Worm (Caenorhabditis elegans) whole organism, L4 larva: ENCODE data around the gene K02B7.3.
A peak's percentile ranks its signal among the peaks of the same experiment; 100 is the strongest.

ENCODE experiments used
- F10B5.3 ChIP-seq: sonication (generic microtip); optimal IDR thresholded peaks from 2 replicates; lab custom pipeline; 2016; ENCODE audit warnings: mild to moderate bottlenecking, missing genetic modification characterization, missing compliant biosample characterization
- aha-1 ChIP-seq: fragments of 150-350 bp; peaks from one replicate; lab custom pipeline; 2014; ENCODE audit warnings: missing biosample characterization, missing genetic modification characterization
- ama-1 ChIP-seq: fragments of 150-350 bp; optimal IDR thresholded peaks from 2 replicates; lab custom pipeline; 2014; ENCODE audit warnings: inconsistent platforms, mixed read lengths
- ceh-82 ChIP-seq: sonication (generic microtip); optimal IDR thresholded peaks from 2 replicates; lab custom pipeline; 2017; ENCODE audit warnings: missing biosample characterization, missing genetic modification characterization
- ces-1 ChIP-seq: fragments of 150-350 bp; sonication (generic microtip); optimal IDR thresholded peaks from 4 replicates; lab custom pipeline; 2014; ENCODE audit warnings: missing biosample characterization, missing genetic modification reagents, missing genetic modification characterization
- daf-12 ChIP-seq: fragments of 150-350 bp; optimal IDR thresholded peaks from 2 replicates; lab custom pipeline; 2014; ENCODE audit warnings: missing biosample characterization, missing genetic modification reagents, missing genetic modification characterization
- dmd-9 ChIP-seq: fragments of 200-800 bp; sonication (Bioruptor generic); IDR thresholded peaks from 2 replicates; pipeline ENCODE4 v1.3.6; 2022; ENCODE audit warnings: missing genetic modification reagents, missing genetic modification characterization, missing compliant biosample characterization
- dpl-1 ChIP-seq: fragments of 150-350 bp; optimal IDR thresholded peaks from 2 replicates; lab custom pipeline; 2014; ENCODE audit warnings: missing biosample characterization, missing genetic modification reagents, missing genetic modification characterization
- hlh-11 ChIP-seq: fragments of 200-800 bp; sonication (Bioruptor generic); optimal IDR thresholded peaks from 2 replicates; lab custom pipeline; 2018; ENCODE audit warnings: mild to moderate bottlenecking, missing genetic modification characterization, missing compliant biosample characterization
- hlh-30 ChIP-seq: sonication (generic microtip); optimal IDR thresholded peaks from 2 replicates; lab custom pipeline; 2017; ENCODE audit warnings: antibody characterized with exemption, mild to moderate bottlenecking, missing genetic modification characterization, missing compliant biosample characterization; ENCODE audit not compliant: insufficient read depth
- lim-7 ChIP-seq: fragments of 200-800 bp; sonication (Bioruptor generic); IDR thresholded peaks from 2 replicates; pipeline ENCODE4 v1.3.6; 2022; ENCODE audit warnings: missing genetic modification characterization, missing compliant biosample characterization
- lin-13 ChIP-seq: fragments of 150-350 bp; optimal IDR thresholded peaks from 2 replicates; lab custom pipeline; 2014; ENCODE audit warnings: missing biosample characterization, missing genetic modification reagents, missing genetic modification characterization
- lin-15B ChIP-seq: fragments of 150-350 bp; sonication (generic microtip); optimal IDR thresholded peaks from 3 replicates; lab custom pipeline; 2014; ENCODE audit warnings: missing biosample characterization, missing genetic modification characterization
- lin-29 ChIP-seq: fragments of 200-800 bp; sonication (Bioruptor generic); IDR thresholded peaks from 2 replicates; pipeline ENCODE4 v1.3.6; 2022; ENCODE audit warnings: missing genetic modification reagents, missing genetic modification characterization, missing compliant biosample characterization
- lin-38 ChIP-seq: fragments of 200-800 bp; sonication (Bioruptor generic); IDR thresholded peaks from 2 replicates; pipeline ENCODE4 v1.3.6; 2022; ENCODE audit warnings: missing genetic modification reagents, missing genetic modification characterization, missing compliant biosample characterization
- madf-5 ChIP-seq, 2 experiments: fragments of 200-800 bp; sonication (Bioruptor generic); IDR thresholded peaks; 2 replicates each; pipeline ENCODE4 v1.3.6; 2022; ENCODE audit warnings: missing compliant biosample characterization in 2 of 2, missing genetic modification characterization in 2 of 2
- madf-9 ChIP-seq: fragments of 200-800 bp; sonication (Bioruptor generic); conservative IDR thresholded peaks from 2 replicates; pipeline ENCODE4 v1.3.6; 2022; ENCODE audit warnings: missing genetic modification reagents, missing genetic modification characterization, missing compliant biosample characterization
- mdl-1 ChIP-seq, 2 experiments: fragments of 150-350 bp in 1 of 2; sonication (generic microtip) in 1 of 2; optimal IDR thresholded peaks; 2 replicates each; lab custom pipeline; 2014 to 2017; ENCODE audit warnings: missing biosample characterization in 2 of 2, missing genetic modification characterization in 2 of 2
- mdt-29 ChIP-seq: fragments of 200-800 bp; sonication (Bioruptor generic); IDR thresholded peaks from 2 replicates; pipeline ENCODE4 v1.3.6; 2022; ENCODE audit warnings: missing genetic modification reagents, missing genetic modification characterization, missing compliant biosample characterization
- mxl-3 ChIP-seq: fragments of 200-800 bp; sonication (Bioruptor generic); optimal IDR thresholded peaks from 2 replicates; lab custom pipeline; 2018; ENCODE audit warnings: mild to moderate bottlenecking, missing genetic modification characterization, missing compliant biosample characterization
- nhr-10 ChIP-seq: fragments of 150-350 bp; optimal IDR thresholded peaks from 2 replicates; lab custom pipeline; 2014; ENCODE audit warnings: missing biosample characterization, missing genetic modification characterization
- nhr-237 ChIP-seq: sonication (generic microtip); optimal IDR thresholded peaks from 2 replicates; lab custom pipeline; 2017; ENCODE audit warnings: missing biosample characterization, missing genetic modification characterization
- nhr-28 ChIP-seq: fragments of 150-350 bp; optimal IDR thresholded peaks from 2 replicates; lab custom pipeline; 2014; ENCODE audit warnings: missing biosample characterization, missing genetic modification characterization
- nhr-41 ChIP-seq: fragments of 200-800 bp; sonication (Bioruptor generic); IDR thresholded peaks from 2 replicates; pipeline ENCODE4 v1.3.6; 2022; ENCODE audit warnings: missing genetic modification reagents, missing genetic modification characterization, missing compliant biosample characterization
- nhr-42 ChIP-seq: fragments of 200-800 bp; sonication (Bioruptor generic); IDR thresholded peaks from 2 replicates; pipeline ENCODE4 v1.3.6; 2022; ENCODE audit warnings: missing genetic modification characterization, missing compliant biosample characterization
- pha-4 ChIP-seq, 2 experiments: fragments of 150-350 bp in 1 of 2; fragments of 200-800 bp in 1 of 2; sonication (Bioruptor generic) in 1 of 2; IDR thresholded peaks in 1 of 2; optimal IDR thresholded peaks in 1 of 2; 2 replicates each; pipeline versions ENCODE4 v1.3.6 to Lab custom; 2014 to 2022; ENCODE audit warnings: missing genetic modification characterization in 2 of 2, missing genetic modification reagents in 2 of 2, missing biosample characterization in 1 of 2, missing compliant biosample characterization in 1 of 2
- saeg-2 ChIP-seq: fragments of 200-800 bp; sonication (Bioruptor generic); IDR thresholded peaks from 2 replicates; pipeline ENCODE4 v1.3.6; 2022; ENCODE audit warnings: missing genetic modification reagents, missing genetic modification characterization, missing compliant biosample characterization
- sdz-12 ChIP-seq: fragments of 200-800 bp; sonication (Bioruptor generic); optimal IDR thresholded peaks from 2 replicates; lab custom pipeline; 2018; ENCODE audit warnings: mild to moderate bottlenecking, missing genetic modification characterization, missing compliant biosample characterization
- set-16 ChIP-seq: fragments of 200-800 bp; sonication (Bioruptor generic); IDR thresholded peaks from 2 replicates; pipeline ENCODE4 v1.3.6; 2022; ENCODE audit warnings: missing genetic modification reagents, missing genetic modification characterization, missing compliant biosample characterization
- tra-1 ChIP-seq: fragments of 200-800 bp; sonication (Bioruptor generic); IDR thresholded peaks from 2 replicates; pipeline ENCODE4 v1.3.6; 2022; ENCODE audit warnings: missing genetic modification reagents, missing genetic modification characterization, missing compliant biosample characterization
- unc-62 ChIP-seq, 3 experiments: fragments of 150-350 bp in 1 of 3; sonication (generic microtip); optimal IDR thresholded peaks in 2 of 3; peaks in 1 of 3; 1 replicate in 1 of 3; 2 replicates in 2 of 3; lab custom pipeline; 2014 to 2017; ENCODE audit warnings: missing biosample characterization in 3 of 3, missing genetic modification characterization in 3 of 3, missing genetic modification reagents in 3 of 3, missing genotype in 1 of 3
- zfp-3 ChIP-seq: fragments of 200-800 bp; sonication (Bioruptor generic); conservative IDR thresholded peaks from 2 replicates; pipeline ENCODE4 v1.3.6; 2022; ENCODE audit warnings: missing genetic modification reagents, missing genetic modification characterization, missing compliant biosample characterization

K02B7.3 gene

ce11 chrII:14700096-14700495, 5.0 kb upstream of the K02B7.3 start (continued):
- TF ChIP-seq aha-1 (tag; lab: Kevin White, UChicago) (no peak), nhr-41 (GFP tag; lab: Robert Waterston, UW) (no peak)

ce11 chrII:14698057-14698456, 3.0 kb upstream of the K02B7.3 start, which contains the start of gene C09F9.1:
Gene C09F9.1, plus strand, starts transcription at chrII:14698357.
- TF ChIP-seq hlh-30 (tag; lab: Kevin White, UChicago) (no peak), lin-13 (no peak), unc-62 (GFP tag; optimal IDR thresholded peaks at IDR 0.05 in 1 of 2; lab: Kevin White, UChicago) (peak in 1 of 2 experiments; percentile 45), unc-62 (tag; optimal IDR thresholded peaks at IDR 0.05; lab: Kevin White, UChicago) (no peak)

- TF ChIP-seq pha-4 (GFP tag; IDR thresholded peaks at IDR 0.05; lab: Robert Waterston, UW) (no peak), pha-4 (tag; optimal IDR thresholded peaks at IDR 0.05; lab: Kevin White, UChicago) (peak; percentile 56), unc-62 (GFP tag; optimal IDR thresholded peaks at IDR 0.05 in 1 of 2; lab: Kevin White, UChicago) (no peak), unc-62 (tag; optimal IDR thresholded peaks at IDR 0.05; lab: Kevin White, UChicago) (no peak), set-16 (peak; percentile 13; the same call in 1 of the 2 replicates), madf-5 (GFP tag; IDR thresholded peaks at IDR 0.05; lab: Robert Waterston, UW) (no peak)
These were observed 10.7 kb downstream of the K02B7.3 start, which contains the start of gene unc-52 for ce11 chrII:14684377-14684776. Gene unc-52, minus strand, starts transcription at chrII:14684456.

ce11 chrII:14683646-14684045, 11.5 kb downstream of the K02B7.3 start:
- TF ChIP-seq madf-9 (GFP tag; lab: Robert Waterston, UW) (no peak), nhr-10 (tag; lab: Kevin White, UChicago) (no peak), dmd-9 (GFP tag; lab: Robert Waterston, UW) (no peak), F10B5.3 (tag; lab: Kevin White, UChicago) (no peak), unc-62 (GFP tag; optimal IDR thresholded peaks at IDR 0.05 in 1 of 2; lab: Kevin White, UChicago) (peak in 1 of 2 experiments; percentile 60), unc-62 (tag; optimal IDR thresholded peaks at IDR 0.05; lab: Kevin White, UChicago) (no peak), sdz-12 (GFP tag; lab: Kevin White, UChicago) (no peak), ces-1 (no peak), lim-7 (GFP tag; lab: Robert Waterston, UW) (no peak), dpl-1 (GFP tag; lab: Kevin White, UChicago) (no peak), daf-12 (tag; lab: Kevin White, UChicago) (no peak), lin-15B (no peak), hlh-30 (tag; lab: Kevin White, UChicago) (no peak), lin-29 (GFP tag; lab: Robert Waterston, UW) (no peak), zfp-3 (GFP tag; lab: Robert Waterston, UW) (no peak), set-16 (peak; percentile 70), saeg-2 (no peak)

ce11 chrII:14678157-14678556, 16.9 kb downstream of the K02B7.3 start, which contains the start of gene hhat-1:
Gene hhat-1, plus strand, starts transcription at chrII:14678457.
- no peak for TF ChIP-seq sdz-12 (GFP tag; lab: Kevin White, UChicago)
- peak; percentile 11; the same call in 1 of the 2 replicates for TF ChIP-seq nhr-42 (GFP tag; lab: Robert Waterston, UW)
- no peak for TF ChIP-seq tra-1
- peak; percentile 25 for TF ChIP-seq aha-1 (tag; lab: Kevin White, UChicago)
- TF ChIP-seq hlh-11, result no peak
- no peak for TF ChIP-seq lin-38 (GFP tag; lab: Robert Waterston, UW)
- no peak for TF ChIP-seq ama-1 (lab: Kevin White, UChicago)
- no peak for TF ChIP-seq dpl-1 (GFP tag; lab: Kevin White, UChicago)
- TF ChIP-seq mxl-3, result peak; percentile 4

- TF ChIP-seq nhr-237 (tag; lab: Kevin White, UChicago) (no peak), mdt-29 (GFP tag; lab: Robert Waterston, UW) (no peak), nhr-28 (peak; percentile 42), ceh-82 (tag; lab: Kevin White, UChicago) (no peak), unc-62 (GFP tag; optimal IDR thresholded peaks at IDR 0.05 in 1 of 2; lab: Kevin White, UChicago) (peak in 1 of 2 experiments; percentile 68), unc-62 (tag; optimal IDR thresholded peaks at IDR 0.05; lab: Kevin White, UChicago) (no peak), mdl-1 (tag; optimal IDR thresholded peaks at IDR 0.05; lab: Kevin White, UChicago) (peak in 1 of 2 experiments; percentile 41), mxl-3 (peak; percentile 76)
These were observed 21.5 kb downstream of the K02B7.3 start for ce11 chrII:14673636-14674035.
